Fruit fly (Drosophila melanogaster): ENCODE results near the gene BicD.

BicD gene

DNA sequence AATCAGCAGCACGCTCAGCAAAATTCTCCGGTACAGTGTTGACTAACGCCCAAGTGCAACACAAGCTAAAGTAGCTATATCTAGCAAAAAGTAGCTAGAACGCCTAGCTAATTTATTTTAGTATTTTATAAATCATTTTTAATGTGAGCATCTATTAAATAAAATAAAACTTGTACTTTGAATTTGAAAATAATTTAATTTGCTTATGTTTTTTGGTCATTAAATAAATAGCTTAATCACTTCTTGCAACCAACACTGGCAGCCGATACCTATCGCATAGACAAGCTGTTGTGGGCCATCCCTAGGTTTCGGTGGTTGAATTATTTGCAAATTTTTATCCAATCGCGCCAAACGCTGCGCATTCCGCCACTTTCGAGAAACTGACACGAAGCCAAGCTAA, 62.7 kb downstream of the BicD start, which contains the start of the genes Polr2J and CG15141 (continued):
- TF ChIP-seq emc (GFP tag; optimal IDR thresholded peaks at IDR 0.05) (peak; percentile 29), bcd (GFP tag; optimal IDR thresholded peaks at IDR 0.05) (peak; percentile 89), unc-4 (GFP tag; IDR thresholded peaks at IDR 0.05; ENCODE audit: partially characterized antibody) (peak; percentile 89), gfzf (GFP tag; optimal IDR thresholded peaks at IDR 0.05) (no peak), br (optimal IDR thresholded peaks at IDR 0.05) (no peak), CG4820 (GFP tag; optimal IDR thresholded peaks at IDR 0.05) (peak; percentile 83), Ada2b (GFP tag; IDR thresholded peaks at IDR 0.05) (peak; percentile 71), hth (optimal IDR thresholded peaks at IDR 0.05) (no peak), Sry-β (GFP tag; optimal IDR thresholded peaks at IDR 0.05) (peak; percentile 93), grau (tag; optimal IDR thresholded peaks at IDR 0.05) (peak; percentile 88), CG12236 (GFP tag; optimal IDR thresholded peaks at IDR 0.05) (no peak), ham (GFP tag; IDR thresholded peaks at IDR 0.05) (peak; percentile 33; the same call in 1 of the 2 replicates), croc (GFP tag; conservative IDR thresholded peaks at IDR 0.05) (peak; percentile 75), dati (GFP tag; IDR thresholded peaks at IDR 0.05) (no peak), CG3065 (GFP tag; optimal IDR thresholded peaks at IDR 0.05) (peak; percentile 44), Rx (GFP tag; IDR thresholded peaks at IDR 0.05) (peak; percentile 64; the same call in 1 of the 2 replicates), peb (GFP tag; IDR thresholded peaks at IDR 0.05) (peak; percentile 80), ATbp (GFP tag; optimal IDR thresholded peaks at IDR 0.05) (peak; percentile 48), mld (GFP tag; IDR thresholded peaks at IDR 0.05; ENCODE audit: partially characterized antibody) (no peak), fd96Cb (tag; optimal IDR thresholded peaks at IDR 0.05) (peak; percentile 81), CG13894 (tag; optimal IDR thresholded peaks at IDR 0.05) (no peak), sug (tag; optimal IDR thresholded peaks at IDR 0.05) (peak; percentile 88), CG15073 (GFP tag; optimal IDR thresholded peaks at IDR 0.05) (peak; percentile 10), ase (GFP tag; IDR thresholded peaks at IDR 0.05) (peak; percentile 79), dan (GFP tag; IDR thresholded peaks at IDR 0.05) (no peak), CG18764 (GFP tag; optimal IDR thresholded peaks at IDR 0.05) (peak; percentile 78), CG10654 (GFP tag; optimal IDR thresholded peaks at IDR 0.05) (peak; percentile 83), CG14860 (GFP tag; IDR thresholded peaks at IDR 0.05; ENCODE audit: partially characterized antibody) (peak; percentile 75), CG13296 (GFP tag; optimal IDR thresholded peaks at IDR 0.05) (peak; percentile 73), CG6654 (GFP tag; optimal IDR thresholded peaks at IDR 0.05) (peak; percentile 58), gsb-n (tag; optimal IDR thresholded peaks at IDR 0.05) (no peak), CG7372 (GFP tag; IDR thresholded peaks at IDR 0.05) (peak; percentile 88), CG2116 (GFP tag; optimal IDR thresholded peaks at IDR 0.05) (peak; percentile 71), CG9727 (GFP tag; optimal IDR thresholded peaks at IDR 0.05) (peak; percentile 90), ken (GFP tag; IDR thresholded peaks at IDR 0.05) (peak; percentile 91), CG10959 (GFP tag; IDR thresholded peaks at IDR 0.05) (peak; percentile 52; the same call in 1 of the 2 replicates), YL-1 (GFP tag; optimal IDR thresholded peaks at IDR 0.05) (peak; percentile 85), bowl (GFP tag; IDR thresholded peaks at IDR 0.05) (0 out of 2 replicates have a peak, but pooled peaks have one; percentile 17), CG9876 (GFP tag; optimal IDR thresholded peaks at IDR 0.05) (peak; percentile 41), Fer1 (GFP tag; optimal IDR thresholded peaks at IDR 0.05) (no peak), Jarid2 (GFP tag; optimal IDR thresholded peaks at IDR 0.05) (no peak), dpn (GFP tag; optimal IDR thresholded peaks at IDR 0.05) (peak; percentile 69 to 86), B-H2 (GFP tag; optimal IDR thresholded peaks at IDR 0.05) (peak; percentile 79), her (GFP tag; optimal IDR thresholded peaks at IDR 0.05) (no peak), dm (GFP tag; optimal IDR thresholded peaks at IDR 0.05) (peak; percentile 69), CG17385 (GFP tag; optimal IDR thresholded peaks at IDR 0.05) (peak; percentile 70), Gug (GFP tag; IDR thresholded peaks at IDR 0.05) (peak; percentile 83; the same call in 3 of the 4 replicates), CG11560 (tag; IDR thresholded peaks at IDR 0.05) (no peak), CG14014 (GFP tag; IDR thresholded peaks at IDR 0.05) (peak; percentile 86), Doc2 (GFP tag; IDR thresholded peaks at IDR 0.05) (peak; percentile 81), Xbp1 (GFP tag; optimal IDR thresholded peaks at IDR 0.05) (peak; percentile 92), tll (GFP tag; optimal IDR thresholded peaks at IDR 0.05) (peak in 1 of 2 experiments; percentile 44)

Measured in whole organism, embryonic.